Worm (Caenorhabditis elegans) whole organism, L1 larva: ENCODE measurements around the gene srlf-36.

Experiments
- fos-1 ChIP-seq: fragments of 150-350 bp; optimal IDR thresholded peaks from 2 replicates; lab custom pipeline; 2014; ENCODE audit warnings: missing biosample characterization, missing genetic modification characterization
- lin-13 ChIP-seq: fragments of 150-350 bp; optimal IDR thresholded peaks from 2 replicates; lab custom pipeline; 2014; ENCODE audit warnings: missing biosample characterization, missing genetic modification reagents, missing genetic modification characterization
- mdl-1 ChIP-seq, 2 experiments: fragments of 150-350 bp; optimal IDR thresholded peaks; 2 replicates each; lab custom pipeline; 2014 to 2017; ENCODE audit warnings: missing biosample characterization in 2 of 2, missing genetic modification characterization in 2 of 2, inconsistent platforms in 1 of 2
- nhr-90 ChIP-seq: sonication (generic microtip); optimal IDR thresholded peaks from 2 replicates; lab custom pipeline; 2016; ENCODE audit warnings: mild to moderate bottlenecking, missing genetic modification characterization, missing compliant biosample characterization; ENCODE audit not compliant: poor library complexity
- pqm-1 ChIP-seq: sonication (generic microtip); optimal IDR thresholded peaks from 3 replicates; lab custom pipeline; 2017; ENCODE audit warnings: missing biosample characterization, missing genetic modification characterization

DNA sequence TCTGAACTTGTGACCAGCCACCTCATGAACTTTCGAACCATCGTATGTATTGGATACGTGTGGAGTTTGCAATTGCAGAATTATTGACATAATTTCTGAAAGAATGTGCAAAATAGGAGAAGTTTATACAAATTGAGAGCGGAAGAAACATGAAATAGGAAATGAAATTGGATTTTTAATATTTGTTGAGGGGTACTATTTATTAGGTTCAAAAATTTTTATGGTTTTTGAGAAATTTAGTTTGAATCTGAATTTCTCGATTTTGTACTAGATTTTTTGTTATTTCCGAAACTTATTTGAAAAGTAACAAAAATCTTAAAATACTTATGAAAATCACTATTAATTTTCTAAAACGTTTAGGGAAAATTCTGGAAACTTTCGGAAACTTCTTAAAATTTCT is 19.0 kb upstream of the srlf-36 start, which contains the start of gene F48G7.9:
- TF ChIP-seq fos-1 (tag; lab: Kevin White, UChicago) (no peak), mdl-1 (tag; optimal IDR thresholded peaks at IDR 0.05; lab: Kevin White, UChicago) (no peak), lin-13 (GFP tag; lab: Kevin White, UChicago) (no peak), pqm-1 (no peak), nhr-90 (no peak)
